Fruit fly (Drosophila melanogaster) whole organism, embryonic: ENCODE results near the gene CG31109.

Source experiments
- Atf-2 ChIP-seq: fragments of 200-800 bp; sonication (Bioruptor generic); optimal IDR thresholded peaks from 2 replicates; lab custom pipeline; 2016; ENCODE audit warnings: missing biosample characterization, missing genetic modification characterization
- Atf6 ChIP-seq: fragments of 200-800 bp; sonication (Bioruptor generic); IDR thresholded peaks from 2 replicates; pipeline ENCODE4 v1.3.6; 2022; ENCODE audit warnings: missing biosample characterization, missing genetic modification characterization
- B-H1 ChIP-seq: fragments of 200-800 bp; sonication (Bioruptor generic); IDR thresholded peaks from 3 replicates; pipeline ENCODE4 v1.3.6; 2022; ENCODE audit warnings: missing biosample characterization, missing genetic modification characterization
- CG10462 ChIP-seq: fragments of 200-800 bp; sonication (Bioruptor generic); optimal IDR thresholded peaks from 2 replicates; lab custom pipeline; 2016; ENCODE audit warnings: missing biosample characterization, missing genetic modification characterization
- CG11696 ChIP-seq: fragments of 200-800 bp; sonication (Bioruptor generic); IDR thresholded peaks from 2 replicates; pipeline ENCODE4 v1.3.6; 2022; ENCODE audit warnings: missing biosample characterization, missing genetic modification characterization
- CG12744 ChIP-seq: fragments of 200-800 bp; sonication (Bioruptor generic); optimal IDR thresholded peaks from 2 replicates; lab custom pipeline; 2016; ENCODE audit warnings: missing biosample characterization, missing genetic modification characterization
- CG16813 ChIP-seq: fragments of 200-800 bp; sonication (Bioruptor generic); IDR thresholded peaks from 3 replicates; pipeline ENCODE4 v1.3.6; 2022; ENCODE audit warnings: missing biosample characterization, missing genetic modification characterization; ENCODE audit not compliant: partially characterized antibody
- CG18599 ChIP-seq: fragments of 200-800 bp; sonication (Bioruptor generic); optimal IDR thresholded peaks from 3 replicates; lab custom pipeline; 2017; ENCODE audit warnings: missing biosample characterization, missing genetic modification characterization, mild to moderate bottlenecking, moderate library complexity, missing genetic modification reagents
- CG2116 ChIP-seq: fragments of 200-800 bp; sonication (Bioruptor generic); optimal IDR thresholded peaks from 3 replicates; lab custom pipeline; 2018; ENCODE audit warnings: missing biosample characterization, mild to moderate bottlenecking, missing genetic modification characterization
- CG30431 ChIP-seq: fragments of 200-800 bp; sonication (Bioruptor generic); optimal IDR thresholded peaks from 2 replicates; lab custom pipeline; 2017; ENCODE audit warnings: missing biosample characterization, missing genetic modification characterization
- CG31365 ChIP-seq: fragments of 200-800 bp; sonication (Bioruptor generic); optimal IDR thresholded peaks from 2 replicates; lab custom pipeline; 2018; ENCODE audit warnings: missing biosample characterization, mild to moderate bottlenecking, missing genetic modification characterization
- CG31388 ChIP-seq: fragments of 200-800 bp; sonication (Bioruptor generic); optimal IDR thresholded peaks from 2 replicates; lab custom pipeline; 2016; ENCODE audit warnings: missing biosample characterization, missing genetic modification characterization
- CG32767 ChIP-seq: fragments of 200-800 bp; sonication (Bioruptor generic); IDR thresholded peaks from 2 replicates; pipeline ENCODE4 v1.3.6; 2022; ENCODE audit warnings: missing biosample characterization, missing genetic modification characterization
- CG33557 ChIP-seq: fragments of 200-800 bp; sonication (Bioruptor generic); optimal IDR thresholded peaks from 2 replicates; lab custom pipeline; 2019; ENCODE audit warnings: missing biosample characterization, mild to moderate bottlenecking, missing genetic modification characterization, moderate library complexity
- CG34376 ChIP-seq: fragments of 200-800 bp; sonication (Bioruptor generic); optimal IDR thresholded peaks from 2 replicates; lab custom pipeline; 2018; ENCODE audit warnings: missing biosample characterization, mild to moderate bottlenecking, missing genetic modification characterization
- CG3995 ChIP-seq: fragments of 200-800 bp; sonication (Bioruptor generic); optimal IDR thresholded peaks from 3 replicates; lab custom pipeline; 2016; ENCODE audit warnings: missing biosample characterization, missing genetic modification characterization
- CG5180 ChIP-seq: fragments of 200-800 bp; sonication (Bioruptor generic); optimal IDR thresholded peaks from 3 replicates; lab custom pipeline; 2017; ENCODE audit warnings: missing biosample characterization, missing genetic modification characterization, mild to moderate bottlenecking, moderate library complexity, missing genetic modification reagents
- CG8290 ChIP-seq, 3 experiments: fragments of 200-800 bp; sonication (Bioruptor generic); optimal IDR thresholded peaks; 2 replicates each; lab custom pipeline; 2016 to 2019; ENCODE audit warnings: missing biosample characterization in 3 of 3, missing genetic modification characterization in 3 of 3, mild to moderate bottlenecking in 2 of 3, moderate library complexity in 1 of 3
- CG8924 ChIP-seq: fragments of 200-800 bp; optimal IDR thresholded peaks from 3 replicates; lab custom pipeline; 2019; ENCODE audit warnings: missing biosample characterization, mild to moderate bottlenecking, missing genetic modification characterization, moderate library complexity
- CG9437 ChIP-seq: fragments of 200-800 bp; sonication (Bioruptor generic); optimal IDR thresholded peaks from 2 replicates; lab custom pipeline; 2018; ENCODE audit warnings: missing biosample characterization, mild to moderate bottlenecking, missing genetic modification characterization
- CkIIα-i1 ChIP-seq: fragments of 200-800 bp; sonication (Bioruptor generic); IDR thresholded peaks from 2 replicates; pipeline ENCODE4 v1.3.6; 2022; ENCODE audit warnings: missing biosample characterization, missing genetic modification characterization
- Deaf1 ChIP-seq: fragments of 200-800 bp; optimal IDR thresholded peaks from 3 replicates; lab custom pipeline; 2019; ENCODE audit warnings: missing biosample characterization, mild to moderate bottlenecking, missing genetic modification characterization, moderate library complexity
- Gug ChIP-seq: fragments of 200-800 bp; sonication (Bioruptor generic); IDR thresholded peaks from 4 replicates; pipeline ENCODE4 v1.3.6; 2022; ENCODE audit warnings: missing biosample characterization, missing genetic modification characterization
- Hr51 ChIP-seq, 2 experiments: fragments of 200-800 bp; sonication (Bioruptor generic); optimal IDR thresholded peaks; 2 replicates in 1 of 2; 3 replicates in 1 of 2; lab custom pipeline; 2016 to 2018; ENCODE audit warnings: missing biosample characterization in 2 of 2, missing genetic modification characterization in 2 of 2, mild to moderate bottlenecking in 1 of 2, moderate library complexity in 1 of 2
- Hr78 ChIP-seq, 2 experiments: fragments of 200-800 bp in 1 of 2; fragments of >200 bp in 1 of 2; sonication (Bioruptor generic) in 1 of 2; optimal IDR thresholded peaks; 2 replicates each; lab custom pipeline; 2017 to 2019; ENCODE audit warnings: missing biosample characterization in 2 of 2, missing genetic modification characterization in 2 of 2, mild to moderate bottlenecking in 1 of 2, moderate library complexity in 1 of 2
- Mad ChIP-seq: fragments of 200-800 bp; sonication (Bioruptor generic); optimal IDR thresholded peaks from 2 replicates; lab custom pipeline; 2016; ENCODE audit warnings: missing biosample characterization, missing genetic modification characterization
- NC2β ChIP-seq: fragments of 200-800 bp; sonication (Bioruptor generic); optimal IDR thresholded peaks from 2 replicates; lab custom pipeline; 2016; ENCODE audit warnings: missing biosample characterization, missing genetic modification characterization
- Optix ChIP-seq: fragments of 200-800 bp; sonication (Bioruptor generic); IDR thresholded peaks from 3 replicates; pipeline ENCODE4 v1.3.6; 2022; ENCODE audit warnings: missing biosample characterization, missing genetic modification characterization
- Poxn ChIP-seq: fragments of 200-800 bp; sonication (Bioruptor generic); IDR thresholded peaks from 2 replicates; pipeline ENCODE4 v1.3.6; 2022; ENCODE audit warnings: missing biosample characterization, missing genetic modification characterization
- Ravus ChIP-seq: fragments of 200-800 bp; sonication (Bioruptor generic); IDR thresholded peaks from 2 replicates; pipeline ENCODE4 v1.3.6; 2022; ENCODE audit warnings: missing biosample characterization, missing genetic modification characterization
- Sox100B ChIP-seq: fragments of 200-800 bp; sonication (Bioruptor generic); optimal IDR thresholded peaks from 3 replicates; lab custom pipeline; 2018; ENCODE audit warnings: missing biosample characterization, mild to moderate bottlenecking, missing genetic modification characterization
- Sox102F ChIP-seq: fragments of 200-800 bp; sonication (Bioruptor generic); optimal IDR thresholded peaks from 2 replicates; lab custom pipeline; 2018; ENCODE audit warnings: missing biosample characterization, mild to moderate bottlenecking, missing genetic modification characterization, moderate library complexity
- Spps ChIP-seq: fragments of 200-800 bp; sonication (Bioruptor generic); optimal IDR thresholded peaks from 2 replicates; lab custom pipeline; 2018; ENCODE audit warnings: missing biosample characterization, mild to moderate bottlenecking, missing genetic modification characterization
- amos ChIP-seq: fragments of 200-800 bp; sonication (Bioruptor generic); IDR thresholded peaks from 2 replicates; pipeline ENCODE4 v1.3.6; 2022; ENCODE audit warnings: missing biosample characterization, missing genetic modification characterization; ENCODE audit not compliant: partially characterized antibody
- ash1 ChIP-seq: fragments of 200-800 bp; sonication (Bioruptor generic); optimal IDR thresholded peaks from 2 replicates; lab custom pipeline; 2018; ENCODE audit warnings: missing biosample characterization, mild to moderate bottlenecking, missing genetic modification characterization
- br ChIP-seq: fragments of >200 bp; optimal IDR thresholded peaks from 2 replicates; lab custom pipeline; 2017
- crp ChIP-seq, 2 experiments: fragments of 200-800 bp; sonication (Bioruptor generic); optimal IDR thresholded peaks; 2 replicates in 1 of 2; 3 replicates in 1 of 2; lab custom pipeline; 2017; ENCODE audit warnings: missing biosample characterization in 2 of 2, missing genetic modification characterization in 2 of 2, mild to moderate bottlenecking in 1 of 2, moderate library complexity in 1 of 2
- cwo ChIP-seq: fragments of 200-800 bp; sonication (Bioruptor generic); optimal IDR thresholded peaks from 3 replicates; lab custom pipeline; 2017; ENCODE audit warnings: missing biosample characterization, missing genetic modification characterization, mild to moderate bottlenecking, moderate library complexity, missing genetic modification reagents
- dimm ChIP-seq: fragments of 200-800 bp; sonication (Bioruptor generic); IDR thresholded peaks from 2 replicates; pipeline ENCODE4 v1.3.6; 2022; ENCODE audit warnings: missing biosample characterization, missing genetic modification characterization
- disco-r ChIP-seq: fragments of 200-800 bp; sonication (Bioruptor generic); optimal IDR thresholded peaks from 2 replicates; lab custom pipeline; 2016; ENCODE audit warnings: missing biosample characterization, missing genetic modification characterization
- dm ChIP-seq: fragments of 200-800 bp; sonication (Bioruptor generic); optimal IDR thresholded peaks from 3 replicates; lab custom pipeline; 2016; ENCODE audit warnings: missing biosample characterization, missing genetic modification characterization
- fd102C ChIP-seq: fragments of 200-800 bp; sonication (Bioruptor generic); optimal IDR thresholded peaks from 2 replicates; lab custom pipeline; 2018; ENCODE audit warnings: missing biosample characterization, mild to moderate bottlenecking, missing genetic modification characterization, moderate library complexity
- hb ChIP-seq: fragments of 200-800 bp; sonication (Bioruptor generic); IDR thresholded peaks from 3 replicates; pipeline ENCODE4 v1.3.6; 2022; ENCODE audit warnings: missing biosample characterization, missing genetic modification characterization; ENCODE audit not compliant: partially characterized antibody
- jumu ChIP-seq: fragments of 200-800 bp; sonication (Bioruptor generic); optimal IDR thresholded peaks from 3 replicates; lab custom pipeline; 2016; ENCODE audit warnings: missing biosample characterization, missing genetic modification characterization
- kay ChIP-seq: fragments of 200-800 bp; sonication (Bioruptor generic); optimal IDR thresholded peaks from 2 replicates; lab custom pipeline; 2016; ENCODE audit warnings: missing biosample characterization, missing genetic modification characterization
- pfk ChIP-seq: fragments of 200-800 bp; sonication (Bioruptor generic); optimal IDR thresholded peaks from 2 replicates; lab custom pipeline; 2018; ENCODE audit warnings: missing biosample characterization, mild to moderate bottlenecking, missing genetic modification characterization, moderate library complexity
- pzg ChIP-seq: fragments of 200-800 bp; sonication (Bioruptor generic); optimal IDR thresholded peaks from 3 replicates; lab custom pipeline; 2018; ENCODE audit warnings: missing biosample characterization, mild to moderate bottlenecking, missing genetic modification characterization, moderate library complexity
- sens-2 ChIP-seq: fragments of 200-800 bp; sonication (Bioruptor generic); IDR thresholded peaks from 2 replicates; pipeline ENCODE4 v1.3.6; 2022; ENCODE audit warnings: missing biosample characterization, missing genetic modification characterization
- ssp ChIP-seq: fragments of 200-800 bp; sonication (Bioruptor generic); IDR thresholded peaks from 2 replicates; pipeline ENCODE4 v1.3.6; 2022; ENCODE audit warnings: missing biosample characterization, missing genetic modification characterization
- stwl ChIP-seq: fragments of 200-800 bp; sonication (Bioruptor generic); optimal IDR thresholded peaks from 3 replicates; lab custom pipeline; 2018; ENCODE audit warnings: missing biosample characterization, mild to moderate bottlenecking, missing genetic modification characterization, moderate library complexity
- vvl ChIP-seq: fragments of 200-800 bp; sonication (Bioruptor generic); IDR thresholded peaks from 2 replicates; pipeline ENCODE4 v1.3.6; 2022; ENCODE audit warnings: missing biosample characterization, missing genetic modification characterization

The CG31109 gene

dm6 chr3R:25033142-25033586 is 21.3 kb downstream of the CG31109 start, which contains the start of gene Smg6 (continued):
- TF ChIP-seq cwo (no peak), sens-2 (GFP tag; lab: Robert Waterston, UW) (no peak), CG34376 (peak; percentile 49), CG12744 (GFP tag; lab: Kevin White, UChicago) (no peak), pzg (GFP tag; lab: Kevin White, UChicago) (peak; percentile 90), Spps (no peak), dimm (no peak), Hr51 (GFP tag; optimal IDR thresholded peaks at IDR 0.05; lab: Kevin White, UChicago) (no peak), Poxn (GFP tag; lab: Robert Waterston, UW) (no peak), vvl (GFP tag; lab: Robert Waterston, UW) (no peak), Atf-2 (GFP tag; lab: Kevin White, UChicago) (no peak), CG9437 (GFP tag; lab: Kevin White, UChicago) (no peak), ash1 (GFP tag; lab: Kevin White, UChicago) (no peak), jumu (GFP tag; lab: Kevin White, UChicago) (no peak), CG32767 (GFP tag; lab: Robert Waterston, UW) (no peak), CkIIα-i1 (GFP tag; lab: Robert Waterston, UW) (no peak), Optix (GFP tag; lab: Robert Waterston, UW) (no peak), CG10462 (no peak), CG11696 (GFP tag; lab: Robert Waterston, UW) (no peak), CG2116 (GFP tag; lab: Kevin White, UChicago) (peak; percentile 56), Hr78 (GFP tag; optimal IDR thresholded peaks at IDR 0.05; lab: Kevin White, UChicago) (no peak), amos (GFP tag; lab: Robert Waterston, UW) (peak; percentile 31; the same call in 1 of the 2 replicates), pfk (GFP tag; lab: Kevin White, UChicago) (no peak), CG31365 (tag; lab: Kevin White, UChicago) (no peak), CG18599 (GFP tag; lab: Kevin White, UChicago) (no peak), Sox100B (GFP tag; lab: Kevin White, UChicago) (no peak), CG3995 (GFP tag; lab: Kevin White, UChicago) (no peak), Atf6 (GFP tag; lab: Robert Waterston, UW) (no peak), fd102C (GFP tag; lab: Kevin White, UChicago) (no peak), CG33557 (GFP tag; lab: Kevin White, UChicago) (no peak), CG8924 (tag; lab: Kevin White, UChicago) (no peak), disco-r (GFP tag; lab: Kevin White, UChicago) (no peak), NC2β (GFP tag; lab: Kevin White, UChicago) (no peak), Deaf1 (tag; lab: Kevin White, UChicago) (no peak), Ravus (GFP tag; lab: Robert Waterston, UW) (no peak), dm (no peak), Sox102F (GFP tag; lab: Kevin White, UChicago) (no peak), Mad (GFP tag; lab: Kevin White, UChicago) (no peak), CG5180 (GFP tag; lab: Kevin White, UChicago) (no peak), br (lab: Kevin White, UChicago) (no peak), kay (no peak), crp (GFP tag; optimal IDR thresholded peaks at IDR 0.05; lab: Kevin White, UChicago) (peak in 1 of 2 experiments; percentile 18), CG8290 (GFP tag; optimal IDR thresholded peaks at IDR 0.05; lab: Kevin White, UChicago) (no peak), CG8290 (tag; optimal IDR thresholded peaks at IDR 0.05; lab: Kevin White, UChicago) (no peak), CG16813 (GFP tag; lab: Robert Waterston, UW) (no peak), B-H1 (GFP tag; lab: Robert Waterston, UW) (no peak), stwl (tag; lab: Kevin White, UChicago) (peak; percentile 73), hb (GFP tag; lab: Robert Waterston, UW) (no peak), CG30431 (GFP tag; lab: Kevin White, UChicago) (no peak), Gug (no peak), CG31388 (no peak), ssp (no peak)
